Fruit fly (Drosophila melanogaster): ENCODE results near the gene KaiR1D.

The KaiR1D gene

dm6 chr3R:20905418-20905817 lies 39.4 kb upstream of the KaiR1D start, which contains the start of gene TotX:
TSS of gene TotX (minus strand) at chr3R:20905518.
- TF ChIP-seq CG8089 (GFP tag; optimal IDR thresholded peaks at IDR 0.05) (no peak), CG1233 (GFP tag; optimal IDR thresholded peaks at IDR 0.05) (no peak), CG4282 (GFP tag; optimal IDR thresholded peaks at IDR 0.05) (no peak), ci (GFP tag; IDR thresholded peaks at IDR 0.05) (no peak), dmrt99B (tag; optimal IDR thresholded peaks at IDR 0.05) (no peak), gt (GFP tag; IDR thresholded peaks at IDR 0.05) (no peak), CG12104 (GFP tag; optimal IDR thresholded peaks at IDR 0.05) (no peak), kay (GFP tag; optimal IDR thresholded peaks at IDR 0.05) (no peak), so (GFP tag; IDR thresholded peaks at IDR 0.05) (no peak), ab (GFP tag; optimal IDR thresholded peaks at IDR 0.05) (no peak), CG12942 (GFP tag; optimal IDR thresholded peaks at IDR 0.05) (no peak), CG3407 (GFP tag; optimal IDR thresholded peaks at IDR 0.05) (no peak), aop (GFP tag; IDR thresholded peaks at IDR 0.05) (no peak), Ssrp (tag; optimal IDR thresholded peaks at IDR 0.05) (no peak), HmgZ (tag; optimal IDR thresholded peaks at IDR 0.05) (no peak), tup (GFP tag; optimal IDR thresholded peaks at IDR 0.05) (no peak), CG7928 (GFP tag; optimal IDR thresholded peaks at IDR 0.05) (no peak), CG18764 (GFP tag; optimal IDR thresholded peaks at IDR 0.05) (no peak), CG13894 (tag; optimal IDR thresholded peaks at IDR 0.05) (no peak), CG11504 (tag; optimal IDR thresholded peaks at IDR 0.05) (no peak)

- TF ChIP-seq ewg (GFP tag; optimal IDR thresholded peaks at IDR 0.05) (no peak), CG10321 (GFP tag; IDR thresholded peaks at IDR 0.05) (no peak), CG1233 (GFP tag; optimal IDR thresholded peaks at IDR 0.05) (no peak), tin (GFP tag; optimal IDR thresholded peaks at IDR 0.05) (no peak), Ptx1 (GFP tag; IDR thresholded peaks at IDR 0.05) (no peak), gce (GFP tag; IDR thresholded peaks at IDR 0.05) (no peak), CG15479 (GFP tag; optimal IDR thresholded peaks at IDR 0.05) (no peak), Trl (optimal IDR thresholded peaks at IDR 0.05) (no peak), Trl (GFP tag; optimal IDR thresholded peaks at IDR 0.05) (no peak)
Observed at dm6 chr3R:20901656-20902055, 35.6 kb upstream of the KaiR1D start, which contains the start of gene Grik. TSS of gene Grik (plus strand) at chr3R:20901956.

dm6 chr3R:20897128-20897527 lies 31.1 kb upstream of the KaiR1D start, which contains the start of gene Ktl:
TSS of gene Ktl (minus strand) at chr3R:20897320.
- no peak for TF ChIP-seq ranshi (GFP tag; IDR thresholded peaks at IDR 0.05)
- TF ChIP-seq CG30020 (tag; optimal IDR thresholded peaks at IDR 0.05): no peak
- TF ChIP-seq CG12155 (GFP tag; optimal IDR thresholded peaks at IDR 0.05): peak; percentile 64
- TF ChIP-seq Dad (GFP tag; optimal IDR thresholded peaks at IDR 0.05): no peak
- TF ChIP-seq exex (tag; optimal IDR thresholded peaks at IDR 0.05): no peak
- peak; percentile 17 to 42 for TF ChIP-seq Trl (optimal IDR thresholded peaks at IDR 0.05)
- no peak for TF ChIP-seq Trl (GFP tag; optimal IDR thresholded peaks at IDR 0.05)
- TF ChIP-seq corto (GFP tag; optimal IDR thresholded peaks at IDR 0.05): no peak
- no peak for TF ChIP-seq unpg (GFP tag; optimal IDR thresholded peaks at IDR 0.05)
- no peak for TF ChIP-seq CG31441 (GFP tag; IDR thresholded peaks at IDR 0.05)
- TF ChIP-seq CG1024 (GFP tag; IDR thresholded peaks at IDR 0.05): no peak
- peak; percentile 67 for TF ChIP-seq Med (GFP tag)
- TF ChIP-seq CG14965 (GFP tag; optimal IDR thresholded peaks at IDR 0.05; ENCODE audit: borderline replicate concordance): no peak
- no peak for TF ChIP-seq h (optimal IDR thresholded peaks at IDR 0.05)
- TF ChIP-seq NfI (GFP tag; optimal IDR thresholded peaks at IDR 0.05): no peak
- peak; percentile 11 for TF ChIP-seq Deaf1 (tag; optimal IDR thresholded peaks at IDR 0.05)
- no peak for TF ChIP-seq Asciz (GFP tag; optimal IDR thresholded peaks at IDR 0.05)
- peak; percentile 26 for TF ChIP-seq scrt (GFP tag; optimal IDR thresholded peaks at IDR 0.05)
- peak; percentile 43 for TF ChIP-seq ewg (GFP tag; optimal IDR thresholded peaks at IDR 0.05)

Data from whole organism, embryonic.